Fruit fly (Drosophila melanogaster) whole organism, embryonic: ENCODE data around the gene Ubc4.
A peak's percentile ranks its signal among the peaks of the same experiment; 100 is the strongest.

ENCODE experiments used
- CG16779 ChIP-seq: fragments of 200-800 bp; sonication (Bioruptor generic); IDR thresholded peaks from 2 replicates; pipeline ENCODE4 v1.3.6; 2022; ENCODE audit warnings: missing biosample characterization, missing genetic modification characterization
- cad ChIP-seq: fragments of >200 bp; optimal IDR thresholded peaks from 2 replicates; lab custom pipeline; 2017; ENCODE audit warnings: missing biosample characterization, missing genetic modification characterization
- cato ChIP-seq: fragments of 200-800 bp; sonication (Bioruptor generic); optimal IDR thresholded peaks from 2 replicates; lab custom pipeline; 2016; ENCODE audit warnings: missing biosample characterization, missing genetic modification characterization, borderline replicate concordance
- pnt ChIP-seq: fragments of 200-800 bp; sonication (Bioruptor generic); optimal IDR thresholded peaks from 3 replicates; lab custom pipeline; 2016; ENCODE audit warnings: missing biosample characterization, missing genetic modification characterization

dm6 chr3L:9718929-9719328 is 20.8 kb downstream of the Ubc4 start, which contains the start of the genes CG18178 and CG14174:
- no peak for TF ChIP-seq pnt
- TF ChIP-seq cad (GFP tag; lab: Kevin White, UChicago), result no peak
- TF ChIP-seq CG16779 (GFP tag; lab: Robert Waterston, UW), result no peak
- peak; percentile 48 for TF ChIP-seq cato (GFP tag; lab: Kevin White, UChicago)
